Fruit fly (Drosophila melanogaster) whole organism, embryonic: ENCODE measurements around the gene Alp9.
A peak's percentile ranks its signal among the peaks of the same experiment; 100 is the strongest.

ENCODE experiments used
- ATbp ChIP-seq: fragments of 200-800 bp; sonication (Bioruptor generic); optimal IDR thresholded peaks from 2 replicates; lab custom pipeline; 2017; ENCODE audit warnings: missing biosample characterization, mild to moderate bottlenecking, missing genetic modification characterization, missing genetic modification reagents
- Adf1 ChIP-seq: fragments of 200-800 bp; sonication (Bioruptor generic); IDR thresholded peaks from 2 replicates; pipeline ENCODE4 v1.3.6; 2022; ENCODE audit warnings: missing biosample characterization, missing genetic modification characterization
- Atf-2 ChIP-seq: fragments of 200-800 bp; sonication (Bioruptor generic); optimal IDR thresholded peaks from 2 replicates; lab custom pipeline; 2016; ENCODE audit warnings: missing biosample characterization, missing genetic modification characterization
- B-H2 ChIP-seq: fragments of 200-800 bp; sonication (Bioruptor generic); optimal IDR thresholded peaks from 2 replicates; lab custom pipeline; 2018; ENCODE audit warnings: missing biosample characterization, mild to moderate bottlenecking, missing genetic modification characterization
- Blimp-1 ChIP-seq: fragments of 200-800 bp; sonication (Bioruptor generic); optimal IDR thresholded peaks from 3 replicates; lab custom pipeline; 2018; ENCODE audit warnings: missing biosample characterization, missing genetic modification characterization, mild to moderate bottlenecking, moderate library complexity, missing genetic modification reagents
- CG11696 ChIP-seq: fragments of 200-800 bp; sonication (Bioruptor generic); IDR thresholded peaks from 2 replicates; pipeline ENCODE4 v1.3.6; 2022; ENCODE audit warnings: missing biosample characterization, missing genetic modification characterization
- CG12155 ChIP-seq: fragments of 200-800 bp; sonication (Bioruptor generic); optimal IDR thresholded peaks from 3 replicates; lab custom pipeline; 2016; ENCODE audit warnings: missing biosample characterization, missing genetic modification characterization
- CG13624 ChIP-seq: fragments of 200-800 bp; sonication (Bioruptor generic); optimal IDR thresholded peaks from 2 replicates; lab custom pipeline; 2016; ENCODE audit warnings: missing biosample characterization, missing genetic modification characterization
- CG14710 ChIP-seq: fragments of 200-800 bp; sonication (Bioruptor generic); optimal IDR thresholded peaks from 3 replicates; lab custom pipeline; 2019; ENCODE audit warnings: missing biosample characterization, mild to moderate bottlenecking, missing genetic modification characterization, moderate library complexity
- CG15696 ChIP-seq: fragments of 200-800 bp; sonication (Bioruptor generic); optimal IDR thresholded peaks from 2 replicates; lab custom pipeline; 2019; ENCODE audit warnings: missing biosample characterization, mild to moderate bottlenecking, missing genetic modification characterization, moderate library complexity
- CG17612 ChIP-seq: fragments of 200-800 bp; sonication (Bioruptor generic); IDR thresholded peaks from 2 replicates; pipeline ENCODE4 v1.3.6; 2022; ENCODE audit warnings: missing biosample characterization, missing genetic modification characterization
- CG2199 ChIP-seq: fragments of 200-800 bp; sonication (Bioruptor generic); IDR thresholded peaks from 3 replicates; pipeline ENCODE4 v1.3.6; 2022; ENCODE audit warnings: missing biosample characterization, missing genetic modification characterization
- CG2712 ChIP-seq: fragments of 200-800 bp; optimal IDR thresholded peaks from 3 replicates; lab custom pipeline; 2019; ENCODE audit warnings: missing biosample characterization, mild to moderate bottlenecking, missing genetic modification characterization, moderate library complexity
- CG31224 ChIP-seq: fragments of 200-800 bp; sonication (Bioruptor generic); IDR thresholded peaks from 2 replicates; pipeline ENCODE4 v1.3.6; 2022; ENCODE audit warnings: missing biosample characterization, missing genetic modification characterization
- CG33557 ChIP-seq: fragments of 200-800 bp; sonication (Bioruptor generic); optimal IDR thresholded peaks from 2 replicates; lab custom pipeline; 2019; ENCODE audit warnings: missing biosample characterization, mild to moderate bottlenecking, missing genetic modification characterization, moderate library complexity
- CG34224 ChIP-seq: fragments of 200-800 bp; sonication (Bioruptor generic); IDR thresholded peaks from 3 replicates; pipeline ENCODE4 v1.3.6; 2022; ENCODE audit warnings: missing biosample characterization, missing genetic modification characterization; ENCODE audit not compliant: partially characterized antibody
- CG6254 ChIP-seq: fragments of 200-800 bp; sonication (Bioruptor generic); optimal IDR thresholded peaks from 3 replicates; lab custom pipeline; 2017; ENCODE audit warnings: mild to moderate bottlenecking, missing biosample characterization, missing genetic modification reagents, missing genetic modification characterization
- CG8765 ChIP-seq: fragments of 200-800 bp; sonication (Bioruptor generic); IDR thresholded peaks from 2 replicates; pipeline ENCODE4 v1.3.6; 2022; ENCODE audit warnings: missing biosample characterization, missing genetic modification characterization
- Dfd ChIP-seq, 2 experiments: fragments of >200 bp; optimal IDR thresholded peaks; 2 replicates each; lab custom pipeline; 2017; ENCODE audit warnings: missing biosample characterization in 2 of 2, missing genetic modification characterization in 2 of 2
- Dip2 ChIP-seq: fragments of 200-800 bp; sonication (Bioruptor generic); IDR thresholded peaks from 2 replicates; pipeline ENCODE4 v1.3.6; 2022; ENCODE audit warnings: missing biosample characterization, missing genetic modification characterization
- Doc3 ChIP-seq: fragments of 200-800 bp; sonication (Bioruptor generic); IDR thresholded peaks from 3 replicates; pipeline ENCODE4 v1.3.6; 2022; ENCODE audit warnings: missing biosample characterization, missing genetic modification characterization; ENCODE audit not compliant: partially characterized antibody
- Fer2 ChIP-seq: fragments of 200-800 bp; sonication (Bioruptor generic); optimal IDR thresholded peaks from 2 replicates; lab custom pipeline; 2018; ENCODE audit warnings: missing biosample characterization, mild to moderate bottlenecking, missing genetic modification characterization, moderate library complexity
- Hey ChIP-seq: fragments of 200-800 bp; sonication (Bioruptor generic); optimal IDR thresholded peaks from 3 replicates; lab custom pipeline; 2018; ENCODE audit warnings: missing biosample characterization, mild to moderate bottlenecking, missing genetic modification characterization
- HmgZ ChIP-seq: fragments of 200-800 bp; sonication (Bioruptor generic); optimal IDR thresholded peaks from 2 replicates; lab custom pipeline; 2018; ENCODE audit warnings: missing biosample characterization, mild to moderate bottlenecking, missing genetic modification characterization
- Kr ChIP-seq: fragments of 200-800 bp; sonication (Bioruptor generic); optimal IDR thresholded peaks from 2 replicates; lab custom pipeline; 2017; ENCODE audit warnings: missing biosample characterization, mild to moderate bottlenecking, missing genetic modification characterization
- Neu2 ChIP-seq: fragments of 200-800 bp; sonication (Bioruptor generic); optimal IDR thresholded peaks from 3 replicates; lab custom pipeline; 2016; ENCODE audit warnings: missing biosample characterization, missing genetic modification characterization, borderline replicate concordance
- Sin3A ChIP-seq: fragments of >200 bp; optimal IDR thresholded peaks from 2 replicates; lab custom pipeline; 2018
- Sox102F ChIP-seq: fragments of 200-800 bp; sonication (Bioruptor generic); optimal IDR thresholded peaks from 2 replicates; lab custom pipeline; 2018; ENCODE audit warnings: missing biosample characterization, mild to moderate bottlenecking, missing genetic modification characterization, moderate library complexity
- amos ChIP-seq: fragments of 200-800 bp; sonication (Bioruptor generic); IDR thresholded peaks from 2 replicates; pipeline ENCODE4 v1.3.6; 2022; ENCODE audit warnings: missing biosample characterization, missing genetic modification characterization; ENCODE audit not compliant: partially characterized antibody
- ara ChIP-seq: fragments of 200-800 bp; sonication (Bioruptor generic); IDR thresholded peaks from 2 replicates; pipeline ENCODE4 v1.3.6; 2022; ENCODE audit warnings: missing biosample characterization, missing genetic modification characterization
- btn ChIP-seq: fragments of 200-800 bp; sonication (Bioruptor generic); optimal IDR thresholded peaks from 2 replicates; lab custom pipeline; 2016; ENCODE audit warnings: missing biosample characterization, missing genetic modification characterization
- crp ChIP-seq, 2 experiments: fragments of 200-800 bp; sonication (Bioruptor generic); optimal IDR thresholded peaks; 2 replicates in 1 of 2; 3 replicates in 1 of 2; lab custom pipeline; 2017; ENCODE audit warnings: missing biosample characterization in 2 of 2, missing genetic modification characterization in 2 of 2, mild to moderate bottlenecking in 1 of 2, moderate library complexity in 1 of 2
- cwo ChIP-seq: fragments of 200-800 bp; sonication (Bioruptor generic); optimal IDR thresholded peaks from 3 replicates; lab custom pipeline; 2017; ENCODE audit warnings: missing biosample characterization, missing genetic modification characterization, mild to moderate bottlenecking, moderate library complexity, missing genetic modification reagents
- danr ChIP-seq: fragments of 200-800 bp; sonication (Bioruptor generic); IDR thresholded peaks from 2 replicates; pipeline ENCODE4 v1.3.6; 2022; ENCODE audit warnings: missing biosample characterization, missing genetic modification characterization
- esg ChIP-seq: fragments of 200-800 bp; sonication (Bioruptor generic); conservative IDR thresholded peaks from 2 replicates; pipeline ENCODE4 v1.3.6; 2022; ENCODE audit warnings: missing biosample characterization, missing genetic modification characterization
- eyg ChIP-seq: fragments of 200-800 bp; sonication (Bioruptor generic); optimal IDR thresholded peaks from 3 replicates; lab custom pipeline; 2016; ENCODE audit warnings: missing biosample characterization, missing genetic modification characterization
- gce ChIP-seq: fragments of 200-800 bp; sonication (Bioruptor generic); IDR thresholded peaks from 3 replicates; pipeline ENCODE4 v1.3.6; 2022; ENCODE audit warnings: missing biosample characterization, missing genetic modification characterization
- ind ChIP-seq: fragments of 200-800 bp; sonication (Bioruptor generic); optimal IDR thresholded peaks from 3 replicates; lab custom pipeline; 2016; ENCODE audit warnings: missing biosample characterization, missing genetic modification characterization
- inv ChIP-seq: fragments of 200-800 bp; sonication (Bioruptor generic); IDR thresholded peaks from 2 replicates; pipeline ENCODE4 v1.3.6; 2022; ENCODE audit warnings: missing biosample characterization, missing genetic modification characterization; ENCODE audit not compliant: partially characterized antibody
- nau ChIP-seq: fragments of 200-800 bp; sonication (Bioruptor generic); optimal IDR thresholded peaks from 3 replicates; lab custom pipeline; 2017; ENCODE audit warnings: missing biosample characterization, mild to moderate bottlenecking, missing genetic modification characterization, missing genetic modification reagents
- otp ChIP-seq: fragments of 200-800 bp; sonication (Bioruptor generic); IDR thresholded peaks from 3 replicates; pipeline ENCODE4, ENCODE4 v1.3.6; 2022; ENCODE audit warnings: missing biosample characterization, missing genetic modification characterization
- pita ChIP-seq: fragments of 200-800 bp; sonication (Bioruptor generic); optimal IDR thresholded peaks from 2 replicates; lab custom pipeline; 2017; ENCODE audit warnings: missing biosample characterization, mild to moderate bottlenecking, missing genetic modification characterization
- ranshi ChIP-seq: fragments of 200-800 bp; sonication (Bioruptor generic); IDR thresholded peaks from 2 replicates; pipeline ENCODE4 v1.3.6; 2022; ENCODE audit warnings: missing biosample characterization, missing genetic modification characterization
- ro ChIP-seq: fragments of 200-800 bp; sonication (Bioruptor generic); IDR thresholded peaks from 2 replicates; pipeline ENCODE4 v1.3.6; 2022; ENCODE audit warnings: missing biosample characterization, missing genetic modification characterization
- tgo ChIP-seq: fragments of 200-800 bp; sonication (Bioruptor generic); IDR thresholded peaks from 3 replicates; pipeline ENCODE4 v1.3.6; 2022; ENCODE audit warnings: missing biosample characterization, missing genetic modification characterization
- tin ChIP-seq: fragments of 200-800 bp; sonication (Bioruptor generic); optimal IDR thresholded peaks from 3 replicates; lab custom pipeline; 2016; ENCODE audit warnings: missing biosample characterization, missing genetic modification characterization
- unc-4 ChIP-seq: fragments of 200-800 bp; sonication (Bioruptor generic); IDR thresholded peaks from 2 replicates; pipeline ENCODE4 v1.3.6; 2022; ENCODE audit warnings: missing biosample characterization, missing genetic modification characterization; ENCODE audit not compliant: partially characterized antibody
- usp ChIP-seq: fragments of >200 bp; optimal IDR thresholded peaks from 2 replicates; lab custom pipeline; 2017; ENCODE audit warnings: missing biosample characterization, missing genetic modification characterization
- vnd ChIP-seq: fragments of 200-800 bp; sonication (Bioruptor generic); IDR thresholded peaks from 3 replicates; pipeline ENCODE4 v1.3.6; 2022; ENCODE audit warnings: missing biosample characterization, missing genetic modification characterization; ENCODE audit not compliant: partially characterized antibody
- wek ChIP-seq: fragments of 200-800 bp; sonication (Bioruptor generic); optimal IDR thresholded peaks from 3 replicates; lab custom pipeline; 2018; ENCODE audit warnings: missing biosample characterization, mild to moderate bottlenecking, missing genetic modification characterization, moderate library complexity

Alp9 gene

DNA sequence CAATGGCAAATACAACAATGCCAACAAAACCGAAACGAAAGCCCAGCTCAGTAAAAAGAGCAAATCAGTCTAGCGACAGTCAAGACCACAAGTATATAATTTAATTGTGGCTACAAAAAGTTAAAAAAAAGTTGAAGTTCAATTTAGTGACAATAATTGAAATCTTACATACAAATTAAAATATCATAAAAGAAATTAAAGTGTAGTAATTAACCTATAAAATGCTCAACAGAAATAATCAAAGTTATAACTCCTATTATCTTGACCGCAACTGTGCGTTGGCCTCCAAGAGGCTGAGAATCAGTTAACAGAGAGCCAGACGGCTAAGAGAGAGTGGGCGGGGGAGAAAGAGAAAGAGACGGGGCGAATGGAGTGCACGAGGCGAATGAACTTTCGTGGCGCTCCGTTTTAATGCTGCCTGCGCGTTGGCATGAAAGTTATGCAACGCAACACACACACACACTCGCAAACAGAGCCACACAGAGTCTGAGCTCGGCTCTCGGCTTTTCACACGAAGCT is 16.4 kb downstream of the Alp9 start (continued):
- TF ChIP-seq ranshi (GFP tag; lab: Robert Waterston, UW): peak; percentile 61; the same call in 1 of the 2 replicates
- peak in 1 of 2 experiments; percentile 21 for TF ChIP-seq crp (GFP tag; optimal IDR thresholded peaks at IDR 0.05; lab: Kevin White, UChicago)
- TF ChIP-seq CG11696 (GFP tag; lab: Robert Waterston, UW): peak; percentile 93
- TF ChIP-seq CG17612 (GFP tag; lab: Robert Waterston, UW): no peak
- TF ChIP-seq Fer2 (tag; lab: Kevin White, UChicago): peak; percentile 41
- no peak for TF ChIP-seq pita (GFP tag; lab: Kevin White, UChicago)
- no peak for TF ChIP-seq Atf-2 (GFP tag; lab: Kevin White, UChicago)
- no peak for TF ChIP-seq btn (GFP tag; lab: Kevin White, UChicago)
- peak; percentile 62; the same call in 1 of the 3 replicates for TF ChIP-seq tgo (GFP tag; lab: Robert Waterston, UW)
- TF ChIP-seq Kr (GFP tag; lab: Kevin White, UChicago): no peak
- TF ChIP-seq CG8765 (GFP tag; lab: Robert Waterston, UW): no peak
- peak; percentile 78 for TF ChIP-seq ind (GFP tag; lab: Kevin White, UChicago)
- TF ChIP-seq CG14710 (tag; lab: Kevin White, UChicago): peak; percentile 91
- peak; percentile 82 for TF ChIP-seq ATbp (GFP tag; lab: Kevin White, UChicago)
- TF ChIP-seq gce (GFP tag; lab: Robert Waterston, UW): 0 out of 3 replicates have a peak, but pooled peaks have one; percentile 57
- peak; percentile 43 for TF ChIP-seq CG12155 (GFP tag; lab: Kevin White, UChicago)
- TF ChIP-seq Blimp-1 (GFP tag; lab: Kevin White, UChicago): peak; percentile 97
- TF ChIP-seq Sin3A (lab: Kevin White, UChicago): no peak
- peak; percentile 72 for TF ChIP-seq tin
- TF ChIP-seq CG2199 (GFP tag; lab: Robert Waterston, UW): no peak
- peak; percentile 33 for TF ChIP-seq CG15696 (tag; lab: Kevin White, UChicago)
- no peak for TF ChIP-seq amos (GFP tag; lab: Robert Waterston, UW)
- no peak for TF ChIP-seq B-H2 (GFP tag; lab: Kevin White, UChicago)
- TF ChIP-seq Neu2 (GFP tag; lab: Kevin White, UChicago): no peak
- TF ChIP-seq ro: peak; percentile 60; the same call in 1 of the 2 replicates
- peak; percentile 56 for TF ChIP-seq wek
- TF ChIP-seq CG2712 (tag; lab: Kevin White, UChicago): peak; percentile 95
- TF ChIP-seq esg (GFP tag; lab: Robert Waterston, UW): peak; percentile 77
- TF ChIP-seq CG31224 (GFP tag; lab: Robert Waterston, UW): no peak; the same call in none of the 2 replicates
- no peak for TF ChIP-seq CG13624 (GFP tag; lab: Kevin White, UChicago)
- TF ChIP-seq danr: no peak
- TF ChIP-seq usp: no peak
- TF ChIP-seq Adf1 (GFP tag; lab: Robert Waterston, UW): no peak
- TF ChIP-seq vnd: no peak
- TF ChIP-seq eyg (GFP tag; lab: Kevin White, UChicago): no peak
- no peak for TF ChIP-seq CG34224
- no peak for TF ChIP-seq inv (GFP tag; lab: Robert Waterston, UW)
- TF ChIP-seq cwo (GFP tag; lab: Kevin White, UChicago): peak; percentile 60
- 0 out of 3 replicates have a peak, but pooled peaks have one; percentile 33 for TF ChIP-seq otp (GFP tag; lab: Robert Waterston, UW)
- TF ChIP-seq unc-4 (GFP tag; lab: Robert Waterston, UW): no peak
- TF ChIP-seq HmgZ (tag; lab: Kevin White, UChicago): peak; percentile 53
- no peak for TF ChIP-seq Hey
- no peak for TF ChIP-seq Doc3
- TF ChIP-seq CG33557: peak; percentile 90
- peak; percentile 77 for TF ChIP-seq CG6254 (GFP tag; lab: Kevin White, UChicago)
- peak; percentile 83 for TF ChIP-seq ara (GFP tag; lab: Robert Waterston, UW)
- no peak for TF ChIP-seq Dfd (GFP tag; optimal IDR thresholded peaks at IDR 0.05; lab: Kevin White, UChicago)
- TF ChIP-seq nau (GFP tag; lab: Kevin White, UChicago): peak; percentile 76
- peak; percentile 88 for TF ChIP-seq Sox102F (GFP tag; lab: Kevin White, UChicago)
- TF ChIP-seq Dip2: no peak
